Worm (Caenorhabditis elegans): ENCODE measurements around the gene ttr-25.
A peak's percentile ranks its signal among the peaks of the same experiment; 100 is the strongest.

The ttr-25 gene

DNA sequence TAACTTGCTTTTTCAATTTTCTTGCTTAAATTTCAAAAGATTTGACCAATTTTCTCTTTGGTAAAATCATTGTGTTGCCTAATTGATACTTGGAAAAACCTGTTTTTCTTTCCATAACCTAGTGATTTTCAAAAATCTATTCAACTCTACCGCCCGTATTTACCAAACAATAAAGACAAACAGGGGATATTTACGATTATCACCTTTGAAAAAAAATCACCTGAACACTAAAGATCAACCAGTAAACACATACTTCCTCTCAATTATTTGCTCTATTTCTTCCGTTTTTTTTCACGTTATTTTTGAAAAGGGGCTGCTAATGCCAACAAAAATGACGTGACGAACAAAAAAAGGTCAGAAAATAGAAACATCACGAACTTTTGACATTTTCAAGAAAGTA lies 4.4 kb downstream of the ttr-25 start:
- TF ChIP-seq klf-2 (GFP tag; conservative IDR thresholded peaks at IDR 0.05) (no peak), flt-1 (GFP tag; IDR thresholded peaks at IDR 0.05) (no peak)

DNA sequence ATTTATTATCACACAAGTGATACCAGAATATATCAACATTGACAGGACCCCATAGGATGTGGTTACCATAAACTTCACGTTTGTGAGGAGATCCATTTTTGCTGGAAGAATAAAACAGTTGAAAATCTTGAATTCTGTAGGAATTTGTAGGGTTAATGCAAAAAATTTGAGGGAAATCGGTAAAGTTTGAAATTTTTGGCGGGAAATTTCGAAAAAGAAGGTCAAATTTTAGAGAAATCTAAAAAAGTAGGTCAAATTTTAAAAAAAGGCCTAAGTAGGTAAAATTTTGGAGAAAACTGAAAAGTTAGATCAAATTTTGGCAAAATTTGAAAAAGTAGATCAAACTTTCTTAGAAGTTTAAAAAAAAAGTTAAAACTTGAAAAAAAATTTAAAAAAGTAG lies 8.3 kb downstream of the ttr-25 start, which contains the start of gene srg-34:
TSS of gene srg-34 (minus strand) at position 101 of the 400 bp plus-strand sequence.
- no peak for TF ChIP-seq med-1 (GFP tag; optimal IDR thresholded peaks at IDR 0.05; ENCODE audit: insufficient read depth)
- TF ChIP-seq klf-2 (GFP tag; conservative IDR thresholded peaks at IDR 0.05) = no peak
- TF ChIP-seq ztf-29 (GFP tag; IDR thresholded peaks at IDR 0.05) = no peak
- no peak for TF ChIP-seq flt-1 (GFP tag; IDR thresholded peaks at IDR 0.05)
- no peak for TF ChIP-seq ztf-23 (GFP tag; IDR thresholded peaks at IDR 0.05)
- no peak for TF ChIP-seq tab-1 (GFP tag; IDR thresholded peaks at IDR 0.05)
- no peak for TF ChIP-seq cog-1 (tag; optimal IDR thresholded peaks at IDR 0.05)
- TF ChIP-seq ref-1 (GFP tag; conservative IDR thresholded peaks at IDR 0.05) = no peak
- TF ChIP-seq T22C8.4 (GFP tag; IDR thresholded peaks at IDR 0.05) = no peak

DNA sequence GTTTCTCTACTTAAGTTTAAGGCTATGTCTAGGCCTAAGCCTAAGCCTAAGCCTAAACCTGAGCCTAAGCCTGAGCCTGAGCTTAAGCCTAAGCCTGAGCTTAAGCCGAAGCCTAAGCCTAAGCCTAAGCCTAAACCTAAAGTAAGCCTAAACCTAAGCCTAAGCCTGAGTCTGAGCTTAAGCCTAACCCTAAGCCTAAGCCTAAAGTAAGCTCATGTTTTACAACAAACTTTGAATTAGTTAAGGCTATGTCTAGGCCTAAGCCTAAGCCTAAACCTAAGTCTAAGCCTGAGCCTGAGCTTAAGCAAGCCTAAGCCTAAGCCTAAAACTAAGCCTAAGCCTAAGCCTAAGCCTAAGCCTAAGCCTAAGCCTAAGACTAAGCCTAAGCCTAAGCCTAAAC lies 9.1 kb downstream of the ttr-25 start:
- TF ChIP-seq ztf-23 (GFP tag; IDR thresholded peaks at IDR 0.05) = no peak
- TF ChIP-seq T22C8.4 (GFP tag; IDR thresholded peaks at IDR 0.05) = no peak
- peak; percentile 6; the same call in 1 of the 2 replicates for TF ChIP-seq ztf-29 (GFP tag; IDR thresholded peaks at IDR 0.05)

DNA sequence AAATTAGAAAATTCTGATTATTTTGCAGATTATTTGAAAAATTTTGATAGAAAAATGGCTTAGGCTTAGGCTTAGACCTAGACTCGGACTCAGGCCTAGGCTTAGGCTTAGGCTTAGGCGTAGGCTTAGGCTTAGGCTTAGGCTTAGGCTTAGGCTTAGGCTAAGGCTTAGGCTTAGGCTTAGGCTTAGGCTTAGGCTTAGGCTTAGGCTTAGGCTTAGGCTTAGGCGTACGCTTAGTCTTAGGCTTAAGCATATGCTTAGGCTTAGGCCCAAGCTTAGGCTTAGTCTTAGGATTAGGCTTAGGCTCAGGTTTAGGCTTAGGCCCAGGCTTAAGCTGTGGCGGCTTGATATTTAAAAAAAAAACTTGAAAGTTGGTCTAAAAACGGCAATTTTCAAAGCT lies 9.8 kb downstream of the ttr-25 start:
- peak; percentile 69; the same call in 1 of the 2 replicates for TF ChIP-seq ztf-29 (GFP tag; IDR thresholded peaks at IDR 0.05)

DNA sequence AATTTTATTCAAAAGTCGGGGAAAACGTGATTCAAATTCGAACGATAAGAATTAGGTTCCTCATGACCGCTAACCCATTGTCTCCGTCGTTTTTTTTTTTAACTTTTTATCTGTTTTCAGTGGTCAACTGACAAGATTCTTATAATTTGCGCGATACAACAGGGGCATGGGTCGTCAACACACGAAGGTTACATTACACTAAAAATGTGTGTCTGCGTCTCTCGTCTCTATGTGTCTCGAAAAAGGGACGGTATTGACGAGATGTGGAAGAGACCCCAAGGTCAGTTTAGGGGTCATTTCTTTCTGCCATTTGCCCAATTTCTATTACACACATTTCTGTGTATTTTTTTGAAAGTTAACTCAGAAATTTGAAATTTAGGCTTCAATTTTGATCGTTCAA lies 12.9 kb downstream of the ttr-25 start:
- TF ChIP-seq med-1 (GFP tag; optimal IDR thresholded peaks at IDR 0.05; ENCODE audit: insufficient read depth) (no peak), T22C8.4 (GFP tag; IDR thresholded peaks at IDR 0.05) (no peak), ref-1 (GFP tag; conservative IDR thresholded peaks at IDR 0.05) (no peak), ztf-29 (GFP tag; IDR thresholded peaks at IDR 0.05) (no peak), flt-1 (GFP tag; IDR thresholded peaks at IDR 0.05) (no peak), tab-1 (GFP tag; IDR thresholded peaks at IDR 0.05) (no peak), ztf-23 (GFP tag; IDR thresholded peaks at IDR 0.05) (no peak), cog-1 (tag; optimal IDR thresholded peaks at IDR 0.05) (no peak), klf-2 (GFP tag; conservative IDR thresholded peaks at IDR 0.05) (no peak)

DNA sequence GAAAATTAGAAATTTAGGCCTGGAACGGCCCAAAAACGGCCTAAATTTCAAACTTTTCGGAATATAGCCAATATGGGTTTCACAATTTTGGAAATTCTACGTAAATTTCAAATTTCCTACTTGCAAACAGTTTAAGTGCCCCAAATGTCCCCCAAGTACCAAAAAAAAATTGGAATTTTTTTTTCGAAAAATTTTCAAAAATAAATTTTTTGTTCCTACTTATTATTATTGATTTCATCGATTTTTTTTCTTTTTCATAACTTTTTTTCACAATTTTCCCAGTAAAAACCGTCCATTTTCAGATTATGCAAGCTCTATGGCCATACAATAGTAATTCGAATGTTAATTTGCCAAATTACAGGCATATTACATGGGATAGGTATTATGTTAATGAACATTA lies 15.0 kb downstream of the ttr-25 start, which contains the start of gene Y51A2D.21:
TSS of gene Y51A2D.21 (plus strand) at position 301 of the 400 bp plus-strand sequence.
- TF ChIP-seq med-1 (GFP tag; optimal IDR thresholded peaks at IDR 0.05; ENCODE audit: insufficient read depth) (no peak), klf-2 (GFP tag; conservative IDR thresholded peaks at IDR 0.05) (no peak), cog-1 (tag; optimal IDR thresholded peaks at IDR 0.05) (no peak), ref-1 (GFP tag; conservative IDR thresholded peaks at IDR 0.05) (no peak), ztf-23 (GFP tag; IDR thresholded peaks at IDR 0.05) (no peak), T22C8.4 (GFP tag; IDR thresholded peaks at IDR 0.05) (no peak), flt-1 (GFP tag; IDR thresholded peaks at IDR 0.05) (no peak), ztf-29 (GFP tag; IDR thresholded peaks at IDR 0.05) (no peak), tab-1 (GFP tag; IDR thresholded peaks at IDR 0.05) (no peak)

DNA sequence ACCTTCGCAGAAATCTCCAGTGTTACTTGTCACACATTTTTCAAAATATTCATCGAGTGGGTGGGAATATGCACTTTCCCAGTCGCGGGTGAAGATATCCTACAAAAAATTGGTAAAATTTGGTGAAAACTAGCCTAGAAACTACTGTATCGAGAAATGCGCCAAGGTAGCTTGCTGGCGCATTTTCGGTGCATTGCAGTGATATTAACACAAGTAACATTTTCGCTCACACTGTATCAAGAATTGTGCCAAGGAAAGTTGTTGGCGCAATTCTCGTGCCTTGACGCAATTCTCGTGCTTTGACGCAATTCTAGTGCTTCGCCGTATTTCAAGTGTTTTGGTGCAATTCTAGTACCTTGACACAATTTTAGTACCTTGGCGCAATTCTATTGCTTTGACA lies 16.7 kb downstream of the ttr-25 start:
- TF ChIP-seq flt-1 (GFP tag; IDR thresholded peaks at IDR 0.05) (no peak), ref-1 (GFP tag; conservative IDR thresholded peaks at IDR 0.05) (no peak), med-1 (GFP tag; optimal IDR thresholded peaks at IDR 0.05; ENCODE audit: insufficient read depth) (no peak), T22C8.4 (GFP tag; IDR thresholded peaks at IDR 0.05) (no peak), klf-2 (GFP tag; conservative IDR thresholded peaks at IDR 0.05) (no peak)

DNA sequence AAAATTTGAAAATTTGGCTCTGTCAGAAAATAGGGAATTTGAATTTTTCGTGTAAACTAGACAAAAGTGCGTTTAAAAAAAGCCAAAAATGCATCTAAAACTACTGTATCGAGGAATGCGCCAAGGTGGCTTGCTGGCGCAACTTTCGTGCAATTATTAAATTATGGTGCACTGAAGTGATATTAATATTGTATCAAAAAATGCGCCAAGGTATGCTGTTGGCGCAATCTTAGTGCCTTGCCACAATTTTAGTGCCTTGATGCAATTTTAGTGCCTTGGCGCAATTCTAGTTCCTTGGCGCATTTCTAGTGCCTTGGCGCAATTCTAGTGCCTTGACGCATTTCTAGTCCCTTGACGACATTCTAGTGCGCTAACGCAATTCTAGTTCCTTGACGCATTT lies 18.6 kb downstream of the ttr-25 start:
- no peak for TF ChIP-seq ztf-23 (GFP tag; IDR thresholded peaks at IDR 0.05)
- TF ChIP-seq tab-1 (GFP tag; IDR thresholded peaks at IDR 0.05) = no peak
- TF ChIP-seq T22C8.4 (GFP tag; IDR thresholded peaks at IDR 0.05) = no peak
- no peak for TF ChIP-seq klf-2 (GFP tag; conservative IDR thresholded peaks at IDR 0.05)
- TF ChIP-seq ztf-29 (GFP tag; IDR thresholded peaks at IDR 0.05) = no peak
- no peak for TF ChIP-seq flt-1 (GFP tag; IDR thresholded peaks at IDR 0.05)
- TF ChIP-seq cog-1 (tag; optimal IDR thresholded peaks at IDR 0.05) = no peak
- no peak for TF ChIP-seq med-1 (GFP tag; optimal IDR thresholded peaks at IDR 0.05; ENCODE audit: insufficient read depth)
- no peak for TF ChIP-seq ref-1 (GFP tag; conservative IDR thresholded peaks at IDR 0.05)

DNA sequence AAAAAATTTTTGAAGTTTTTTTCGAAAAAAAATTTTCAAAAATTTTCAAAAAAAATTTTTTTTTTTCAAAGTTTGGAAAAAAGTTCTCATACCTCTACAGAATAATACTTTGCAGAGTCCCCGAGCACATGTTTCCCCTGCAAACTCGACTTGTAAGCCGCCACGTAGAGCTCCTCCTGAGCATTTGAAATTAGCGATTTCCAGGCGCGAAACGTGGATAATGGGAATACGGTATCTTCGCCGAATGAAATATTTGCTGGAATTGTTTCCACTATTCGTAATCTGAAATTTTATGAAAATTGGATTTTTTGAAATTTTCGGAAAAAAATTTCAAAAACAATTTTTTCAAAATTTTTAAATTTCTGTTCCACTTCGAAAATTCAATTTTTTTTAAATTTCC lies 19.6 kb downstream of the ttr-25 start:
- TF ChIP-seq flt-1 (GFP tag; IDR thresholded peaks at IDR 0.05) (no peak), tab-1 (GFP tag; IDR thresholded peaks at IDR 0.05) (no peak), ref-1 (GFP tag; conservative IDR thresholded peaks at IDR 0.05) (no peak), cog-1 (tag; optimal IDR thresholded peaks at IDR 0.05) (no peak), klf-2 (GFP tag; conservative IDR thresholded peaks at IDR 0.05) (no peak), med-1 (GFP tag; optimal IDR thresholded peaks at IDR 0.05; ENCODE audit: insufficient read depth) (no peak), ztf-29 (GFP tag; IDR thresholded peaks at IDR 0.05) (no peak), ztf-23 (GFP tag; IDR thresholded peaks at IDR 0.05) (no peak), T22C8.4 (GFP tag; IDR thresholded peaks at IDR 0.05) (no peak)

DNA sequence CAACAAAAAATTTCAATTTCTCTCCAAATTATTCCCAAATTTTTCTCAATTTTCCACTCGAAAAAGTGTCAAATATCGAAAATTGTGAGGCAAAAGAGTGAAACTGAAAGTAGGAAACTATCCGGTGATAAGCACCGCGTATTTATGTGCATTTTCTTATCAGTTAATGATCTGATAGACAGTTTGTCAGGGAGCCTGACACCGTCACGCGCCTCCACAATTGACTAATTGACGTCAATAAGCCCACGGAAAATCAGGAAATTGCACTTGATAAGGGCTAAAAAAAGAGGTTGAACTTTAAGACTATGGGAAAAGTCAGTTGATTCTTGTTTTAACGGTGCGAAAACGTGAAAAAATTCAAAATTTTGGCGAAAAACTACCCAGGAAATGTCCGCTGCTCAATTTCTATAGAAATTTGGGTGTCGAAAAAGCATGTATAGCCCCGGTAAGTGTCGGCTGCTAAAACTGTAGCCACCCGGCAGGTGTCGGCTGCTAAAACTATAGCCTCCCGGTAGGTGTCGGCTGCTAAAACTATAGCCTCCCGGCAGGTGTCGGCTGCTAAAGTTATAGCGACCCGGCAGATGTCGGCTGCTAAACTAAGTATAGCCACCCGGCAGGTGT lies 21.1 kb downstream of the ttr-25 start:
- no peak for TF ChIP-seq med-1 (GFP tag; optimal IDR thresholded peaks at IDR 0.05; ENCODE audit: insufficient read depth)
- no peak for TF ChIP-seq cog-1 (tag; optimal IDR thresholded peaks at IDR 0.05)
- TF ChIP-seq ztf-23 (GFP tag; IDR thresholded peaks at IDR 0.05) = no peak
- TF ChIP-seq ztf-29 (GFP tag; IDR thresholded peaks at IDR 0.05) = no peak
- no peak for TF ChIP-seq T22C8.4 (GFP tag; IDR thresholded peaks at IDR 0.05)
- TF ChIP-seq ref-1 (GFP tag; conservative IDR thresholded peaks at IDR 0.05) = no peak
- TF ChIP-seq tab-1 (GFP tag; IDR thresholded peaks at IDR 0.05) = no peak
- TF ChIP-seq flt-1 (GFP tag; IDR thresholded peaks at IDR 0.05) = no peak
- TF ChIP-seq klf-2 (GFP tag; conservative IDR thresholded peaks at IDR 0.05) = no peak
